Fruit fly (Drosophila melanogaster) whole organism, pupa: Measurements from ENCODE around the gene Pglym87.

ENCODE experiments used
- CG10348 ChIP-seq: fragments of 200-800 bp; sonication (Bioruptor generic); IDR thresholded peaks from 2 replicates; pipeline ENCODE4 v1.3.6; 2022; ENCODE audit warnings: missing biosample characterization, missing genetic modification characterization
- CG12605 ChIP-seq: fragments of 200-800 bp; sonication (Bioruptor generic); IDR thresholded peaks from 2 replicates; pipeline ENCODE4 v1.3.6; 2022; ENCODE audit warnings: missing biosample characterization, missing genetic modification characterization
- CG13204 ChIP-seq: fragments of 200-800 bp; sonication (Bioruptor generic); optimal IDR thresholded peaks from 2 replicates; lab custom pipeline; 2018; ENCODE audit warnings: missing biosample characterization, mild to moderate bottlenecking, missing genetic modification characterization, moderate library complexity
- CG14655 ChIP-seq: fragments of 200-800 bp; sonication (Bioruptor generic); optimal IDR thresholded peaks from 3 replicates; lab custom pipeline; 2017; ENCODE audit warnings: mild to moderate bottlenecking, missing biosample characterization, missing genetic modification reagents, missing genetic modification characterization
- CG15710 ChIP-seq: fragments of 200-800 bp; sonication (Bioruptor generic); optimal IDR thresholded peaks from 2 replicates; lab custom pipeline; 2018; ENCODE audit warnings: missing biosample characterization, mild to moderate bottlenecking, missing genetic modification characterization, moderate library complexity
- CG17806 ChIP-seq: fragments of 200-800 bp; sonication (Bioruptor generic); optimal IDR thresholded peaks from 2 replicates; lab custom pipeline; 2018; ENCODE audit warnings: missing biosample characterization, mild to moderate bottlenecking, missing genetic modification characterization, moderate library complexity
- CG32121 ChIP-seq: fragments of 200-800 bp; sonication (Bioruptor generic); IDR thresholded peaks from 2 replicates; pipeline ENCODE4 v1.3.6; 2022; ENCODE audit warnings: missing biosample characterization, missing genetic modification characterization
- CG34367 ChIP-seq: fragments of 200-800 bp; sonication (Bioruptor generic); optimal IDR thresholded peaks from 2 replicates; lab custom pipeline; 2018; ENCODE audit warnings: missing biosample characterization, mild to moderate bottlenecking, missing genetic modification characterization
- CG4496 ChIP-seq: fragments of 200-800 bp; sonication (Bioruptor generic); IDR thresholded peaks from 3 replicates; pipeline ENCODE4 v1.3.6; 2022; ENCODE audit warnings: missing biosample characterization, missing genetic modification characterization
- CG8159 ChIP-seq: fragments of 200-800 bp; sonication (Bioruptor generic); optimal IDR thresholded peaks from 3 replicates; lab custom pipeline; 2018; ENCODE audit warnings: missing biosample characterization, mild to moderate bottlenecking, missing genetic modification characterization, moderate library complexity
- CG8301 ChIP-seq: fragments of 200-800 bp; sonication (Bioruptor generic); optimal IDR thresholded peaks from 2 replicates; lab custom pipeline; 2018; ENCODE audit warnings: missing biosample characterization, mild to moderate bottlenecking, missing genetic modification characterization
- CG9948 ChIP-seq: fragments of 200-800 bp; sonication (Bioruptor generic); optimal IDR thresholded peaks from 2 replicates; lab custom pipeline; 2018; ENCODE audit warnings: missing biosample characterization, mild to moderate bottlenecking, missing genetic modification characterization, moderate library complexity
- D1 ChIP-seq: fragments of 200-800 bp; sonication (Bioruptor generic); optimal IDR thresholded peaks from 2 replicates; lab custom pipeline; 2018; ENCODE audit warnings: missing biosample characterization, mild to moderate bottlenecking, missing genetic modification characterization, moderate library complexity
- EcR ChIP-seq: fragments of 200-800 bp; sonication (Bioruptor generic); optimal IDR thresholded peaks from 3 replicates; lab custom pipeline; 2019; ENCODE audit warnings: missing biosample characterization, missing genetic modification characterization, mild to moderate bottlenecking, moderate library complexity, missing genetic modification reagents
- Ets98B ChIP-seq: fragments of 200-800 bp; sonication (Bioruptor generic); IDR thresholded peaks from 2 replicates; pipeline ENCODE4 v1.3.6; 2022; ENCODE audit warnings: missing biosample characterization, missing genetic modification characterization
- Pif1A ChIP-seq: fragments of 200-800 bp; sonication (Bioruptor generic); optimal IDR thresholded peaks from 3 replicates; lab custom pipeline; 2016; ENCODE audit warnings: missing biosample characterization, missing genetic modification characterization
- Pif1B ChIP-seq: fragments of 200-800 bp; sonication (Bioruptor generic); optimal IDR thresholded peaks from 3 replicates; lab custom pipeline; 2016; ENCODE audit warnings: missing biosample characterization, missing genetic modification characterization
- Snoo ChIP-seq: fragments of 200-800 bp; sonication (Bioruptor generic); optimal IDR thresholded peaks from 3 replicates; lab custom pipeline; 2017; ENCODE audit warnings: missing biosample characterization, mild to moderate bottlenecking, missing genetic modification characterization, inconsistent platforms
- fd96Ca ChIP-seq: fragments of 200-800 bp; sonication (Bioruptor generic); IDR thresholded peaks from 3 replicates; pipeline ENCODE4 v1.3.6; 2022; ENCODE audit warnings: missing biosample characterization, missing genetic modification characterization
- gl ChIP-seq: fragments of 200-800 bp; sonication (Bioruptor generic); optimal IDR thresholded peaks from 2 replicates; lab custom pipeline; 2018; ENCODE audit warnings: missing biosample characterization, mild to moderate bottlenecking, missing genetic modification characterization
- rn ChIP-seq: fragments of 200-800 bp; sonication (Bioruptor generic); IDR thresholded peaks from 2 replicates; pipeline ENCODE4 v1.3.6; 2022; ENCODE audit warnings: missing biosample characterization, missing genetic modification characterization

The Pglym87 gene

dm6 chr3R:12232629-12233028, at the start of gene Pglym87:
TSS of gene Pglym87 (minus strand) at chr3R:12232729.
- TF ChIP-seq CG12605 (GFP tag; lab: Robert Waterston, UW): no peak
- TF ChIP-seq D1 (tag; lab: Kevin White, UChicago): no peak
- no peak for TF ChIP-seq CG32121 (GFP tag; lab: Robert Waterston, UW)
- no peak for TF ChIP-seq EcR (GFP tag; lab: Kevin White, UChicago)
- TF ChIP-seq Snoo (tag; lab: Kevin White, UChicago): no peak
- no peak for TF ChIP-seq rn (GFP tag; lab: Robert Waterston, UW)
- no peak for TF ChIP-seq CG10348 (GFP tag; lab: Robert Waterston, UW)
- TF ChIP-seq CG13204: no peak
- no peak for TF ChIP-seq Pif1B (GFP tag; lab: Kevin White, UChicago)
- TF ChIP-seq CG34367 (tag; lab: Kevin White, UChicago): no peak
- TF ChIP-seq Ets98B (GFP tag; lab: Robert Waterston, UW): no peak
- TF ChIP-seq fd96Ca (GFP tag; lab: Robert Waterston, UW): no peak
- no peak for TF ChIP-seq CG8301 (tag; lab: Kevin White, UChicago)
- no peak for TF ChIP-seq CG17806
- TF ChIP-seq CG4496 (GFP tag; lab: Robert Waterston, UW): no peak
- no peak for TF ChIP-seq CG9948
- no peak for TF ChIP-seq CG14655 (GFP tag; lab: Kevin White, UChicago)
- no peak for TF ChIP-seq gl (tag; lab: Kevin White, UChicago)
- no peak for TF ChIP-seq CG8159 (tag; lab: Kevin White, UChicago)
- TF ChIP-seq CG15710 (tag; lab: Kevin White, UChicago): no peak
- TF ChIP-seq, all 21 proteins: peak for 0

- TF ChIP-seq Ets98B (GFP tag; lab: Robert Waterston, UW): peak; percentile 25; the same call in 1 of the 2 replicates
- no peak for TF ChIP-seq CG9948
- TF ChIP-seq EcR (GFP tag; lab: Kevin White, UChicago): peak; percentile 92
- TF ChIP-seq CG15710 (tag; lab: Kevin White, UChicago): no peak
- TF ChIP-seq CG8159 (tag; lab: Kevin White, UChicago): no peak
- no peak for TF ChIP-seq CG10348 (GFP tag; lab: Robert Waterston, UW)
- no peak; the same call in 2 of the 3 replicates for TF ChIP-seq fd96Ca (GFP tag; lab: Robert Waterston, UW)
- TF ChIP-seq CG13204: peak; percentile 42
- TF ChIP-seq CG4496 (GFP tag; lab: Robert Waterston, UW): no peak; the same call in 1 of the 3 replicates
- no peak for TF ChIP-seq Pif1A (GFP tag; lab: Kevin White, UChicago)
- peak; percentile 61 for TF ChIP-seq CG32121 (GFP tag; lab: Robert Waterston, UW)
- peak; percentile 47; the same call in 1 of the 2 replicates for TF ChIP-seq CG12605 (GFP tag; lab: Robert Waterston, UW)
- no peak for TF ChIP-seq CG8301 (tag; lab: Kevin White, UChicago)
- TF ChIP-seq, all 21 proteins: peak for 5
Measured at dm6 chr3R:12280729-12281342, 48.3 kb upstream of the Pglym87 start.

- no peak for TF ChIP-seq CG15710 (tag; lab: Kevin White, UChicago)
- TF ChIP-seq CG14655 (GFP tag; lab: Kevin White, UChicago): no peak
- TF ChIP-seq CG34367 (tag; lab: Kevin White, UChicago): no peak
- TF ChIP-seq CG13204: peak; percentile 3
- TF ChIP-seq Pif1A (GFP tag; lab: Kevin White, UChicago): no peak
- TF ChIP-seq CG12605 (GFP tag; lab: Robert Waterston, UW): no peak
- no peak for TF ChIP-seq CG8159 (tag; lab: Kevin White, UChicago)
- TF ChIP-seq CG10348 (GFP tag; lab: Robert Waterston, UW): no peak
- TF ChIP-seq EcR (GFP tag; lab: Kevin White, UChicago): peak; percentile 20
- TF ChIP-seq Pif1B (GFP tag; lab: Kevin White, UChicago): no peak
- TF ChIP-seq CG9948: no peak
- no peak for TF ChIP-seq Ets98B (GFP tag; lab: Robert Waterston, UW)
- no peak for TF ChIP-seq CG4496 (GFP tag; lab: Robert Waterston, UW)
Measured at dm6 chr3R:12279019-12279418, 46.5 kb upstream of the Pglym87 start.

dm6 chr3R:12272826-12273225, 40.3 kb upstream of the Pglym87 start, which contains the start of gene Sfp87B:
TSS of gene Sfp87B (plus strand) at chr3R:12273126.
- TF ChIP-seq gl (tag; lab: Kevin White, UChicago) (no peak), Snoo (tag; lab: Kevin White, UChicago) (no peak), fd96Ca (GFP tag; lab: Robert Waterston, UW) (no peak), CG8301 (tag; lab: Kevin White, UChicago) (no peak), D1 (tag; lab: Kevin White, UChicago) (no peak), CG9948 (no peak), Pif1B (GFP tag; lab: Kevin White, UChicago) (no peak), CG15710 (tag; lab: Kevin White, UChicago) (no peak), CG17806 (no peak), rn (GFP tag; lab: Robert Waterston, UW) (no peak), CG4496 (GFP tag; lab: Robert Waterston, UW) (no peak), CG34367 (tag; lab: Kevin White, UChicago) (no peak), Pif1A (GFP tag; lab: Kevin White, UChicago) (no peak), CG32121 (GFP tag; lab: Robert Waterston, UW) (no peak), EcR (GFP tag; lab: Kevin White, UChicago) (no peak), CG13204 (no peak), CG12605 (GFP tag; lab: Robert Waterston, UW) (no peak), CG14655 (GFP tag; lab: Kevin White, UChicago) (no peak), CG8159 (tag; lab: Kevin White, UChicago) (no peak)
- TF ChIP-seq, all 21 proteins: peak for 0

- TF ChIP-seq EcR (GFP tag; lab: Kevin White, UChicago): no peak
- TF ChIP-seq CG9948: no peak
Measured at dm6 chr3R:12270590-12270989, 38.1 kb upstream of the Pglym87 start, which contains the start of gene CG17738. TSS of gene CG17738 (plus strand) at chr3R:12270890.
